Fruit fly (Drosophila melanogaster): ENCODE data around the gene Hip1.

The Hip1 gene

DNA sequence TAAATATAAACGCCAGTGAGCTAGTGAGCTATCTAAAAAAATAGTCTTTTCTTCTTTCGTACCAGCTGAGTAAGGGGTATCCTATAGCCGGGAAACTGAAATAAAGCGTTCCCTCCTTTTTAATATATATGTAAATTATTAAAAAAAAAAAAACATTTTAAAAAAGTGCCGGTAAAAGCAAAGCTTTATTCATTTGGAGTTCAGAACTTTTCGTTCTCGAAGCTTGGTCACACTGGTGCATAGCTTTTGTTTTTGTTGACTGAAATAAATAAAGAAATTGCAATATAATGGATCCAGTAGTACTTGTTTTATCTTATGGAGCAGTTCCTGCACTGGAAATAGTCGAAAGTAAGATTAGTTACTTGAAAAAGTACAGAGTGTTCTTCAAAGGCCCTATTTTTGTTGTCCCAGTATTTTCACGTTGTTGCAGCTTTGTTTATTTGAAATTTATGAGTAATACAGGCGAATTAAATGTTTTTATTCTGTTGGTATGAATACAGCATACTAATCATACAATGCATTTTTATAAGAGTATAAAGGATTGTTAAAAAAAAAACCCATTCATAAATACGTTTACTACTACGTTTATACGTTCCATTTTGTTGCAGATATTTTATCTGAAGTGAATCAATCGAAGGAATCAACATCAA lies 28.1 kb downstream of the Hip1 start, which contains the start of gene CG32109:
Gene CG32109 (plus strand): TSS at position 224 of the 650 bp plus-strand sequence.
- TF ChIP-seq CG17801 (GFP tag; optimal IDR thresholded peaks at IDR 0.05; ENCODE audit: partially characterized antibody): peak; percentile 12

- peak; percentile 23 for TF ChIP-seq CG17801 (GFP tag; optimal IDR thresholded peaks at IDR 0.05; ENCODE audit: partially characterized antibody)
Measured at dm6 chr3L:12741608-12742007, 31.8 kb downstream of the Hip1 start, which contains the start of gene CG32112. Gene CG32112, plus strand, starts transcription at chr3L:12741718.

DNA sequence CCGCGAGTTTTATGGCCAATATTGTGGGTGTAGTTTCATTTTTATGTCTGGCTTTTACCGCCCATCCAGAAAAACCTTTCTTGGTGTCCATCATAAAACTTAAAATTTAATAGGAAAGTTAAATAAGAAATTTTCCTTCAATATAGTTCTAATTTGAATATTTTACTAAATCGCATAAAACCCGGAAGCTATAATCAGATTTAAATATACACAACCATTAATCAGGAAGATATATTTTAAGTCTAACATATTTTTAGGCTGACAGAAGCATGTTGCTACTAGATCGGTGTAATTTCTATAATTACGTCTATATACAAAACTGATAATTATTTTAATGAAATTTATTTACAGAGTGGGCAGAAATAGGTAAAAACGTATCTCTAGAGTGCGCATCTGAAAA lies 37.7 kb downstream of the Hip1 start:
- TF ChIP-seq CG17801 (GFP tag; optimal IDR thresholded peaks at IDR 0.05; ENCODE audit: partially characterized antibody): no peak

- TF ChIP-seq CG17801 (GFP tag; optimal IDR thresholded peaks at IDR 0.05; ENCODE audit: partially characterized antibody): no peak
Measured at dm6 chr3L:12734550-12735012, 38.8 kb downstream of the Hip1 start, which contains the start of the genes SmD1 and Ptp69D. Gene SmD1, minus strand, starts transcription at chr3L:12734611. Gene Ptp69D, plus strand, starts transcription at chr3L:12734945.

dm6 chr3L:12732742-12733141 lies 40.6 kb downstream of the Hip1 start:
- TF ChIP-seq CG17801 (GFP tag; optimal IDR thresholded peaks at IDR 0.05; ENCODE audit: partially characterized antibody): no peak

- TF ChIP-seq CG17801 (GFP tag; optimal IDR thresholded peaks at IDR 0.05; ENCODE audit: partially characterized antibody): no peak
Measured at dm6 chr3L:12729601-12730000, 43.8 kb downstream of the Hip1 start.

DNA sequence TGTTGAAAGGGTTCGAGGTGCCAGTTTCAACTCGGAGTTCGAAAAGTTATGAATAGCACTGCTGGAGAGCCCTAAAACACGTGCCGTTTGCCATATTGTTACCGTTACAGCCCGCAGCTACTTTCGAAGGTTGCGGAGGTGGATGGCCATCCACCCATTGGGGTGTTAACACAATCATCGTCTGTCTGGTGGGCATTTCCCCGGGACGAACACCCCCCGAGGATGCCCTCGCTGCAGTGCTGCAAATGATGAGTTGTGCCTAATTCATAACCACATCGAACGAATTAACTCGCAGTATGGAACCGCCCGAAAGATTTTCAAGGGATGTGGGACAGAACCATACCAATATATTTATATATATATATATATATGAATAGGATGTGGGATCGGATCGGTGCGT lies 46.2 kb downstream of the Hip1 start:
- no peak for TF ChIP-seq CG17801 (GFP tag; optimal IDR thresholded peaks at IDR 0.05; ENCODE audit: partially characterized antibody)

DNA sequence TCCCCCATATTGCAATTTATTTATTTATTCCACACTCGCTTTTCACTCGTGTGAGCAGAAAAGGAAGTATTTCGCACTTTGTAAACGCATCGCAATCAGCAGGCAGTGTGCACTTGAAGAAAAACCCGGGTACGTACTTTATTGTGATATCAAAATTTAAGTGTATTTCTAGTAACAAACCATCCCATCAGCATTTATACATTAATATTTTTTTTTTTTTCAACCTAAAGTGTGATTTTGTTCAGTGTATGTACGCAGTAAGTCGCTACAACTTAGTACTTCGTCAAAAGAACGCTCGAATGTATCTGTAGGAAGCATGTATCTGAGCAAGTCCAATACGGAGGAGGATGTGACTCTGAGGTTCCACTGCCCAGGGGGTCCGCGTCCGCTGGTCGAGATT lies 47.6 kb downstream of the Hip1 start:
- TF ChIP-seq CG17801 (GFP tag; optimal IDR thresholded peaks at IDR 0.05; ENCODE audit: partially characterized antibody): no peak

- no peak for TF ChIP-seq CG17801 (GFP tag; optimal IDR thresholded peaks at IDR 0.05; ENCODE audit: partially characterized antibody)
Measured at dm6 chr3L:12720699-12721098, 52.7 kb downstream of the Hip1 start.

Data from ovary, adult (tissue).